Worm (Caenorhabditis elegans) whole organism, mixed stage, embryonic: ENCODE measurements around the gene fbxb-22.

Experiments
- elt-1 ChIP-seq: sonication (generic microtip); optimal IDR thresholded peaks from 2 replicates; lab custom pipeline; 2017; ENCODE audit warnings: missing genetic modification characterization, mild to moderate bottlenecking, missing compliant biosample characterization, antibody characterized with exemption, moderate library complexity, borderline replicate concordance; ENCODE audit not compliant: insufficient read depth
- ham-2 ChIP-seq: fragments of 200-800 bp; sonication (Bioruptor generic); optimal IDR thresholded peaks from 2 replicates; lab custom pipeline; 2018; ENCODE audit warnings: mild to moderate bottlenecking, missing genetic modification characterization, missing compliant biosample characterization
- nhr-12 ChIP-seq: fragments of 150-350 bp; optimal IDR thresholded peaks from 2 replicates; lab custom pipeline; 2014; ENCODE audit warnings: missing biosample characterization, missing genetic modification characterization
- nhr-76 ChIP-seq: sonication (generic microtip); optimal IDR thresholded peaks from 2 replicates; lab custom pipeline; 2017; ENCODE audit warnings: missing biosample characterization, missing genetic modification characterization
- unc-39 ChIP-seq: fragments of 150-350 bp; optimal IDR thresholded peaks from 2 replicates; lab custom pipeline; 2014; ENCODE audit warnings: missing biosample characterization, missing genetic modification characterization
- ztf-11 ChIP-seq: fragments of 150-350 bp; optimal IDR thresholded peaks from 2 replicates; lab custom pipeline; 2014; ENCODE audit warnings: missing biosample characterization, missing genetic modification characterization

DNA sequence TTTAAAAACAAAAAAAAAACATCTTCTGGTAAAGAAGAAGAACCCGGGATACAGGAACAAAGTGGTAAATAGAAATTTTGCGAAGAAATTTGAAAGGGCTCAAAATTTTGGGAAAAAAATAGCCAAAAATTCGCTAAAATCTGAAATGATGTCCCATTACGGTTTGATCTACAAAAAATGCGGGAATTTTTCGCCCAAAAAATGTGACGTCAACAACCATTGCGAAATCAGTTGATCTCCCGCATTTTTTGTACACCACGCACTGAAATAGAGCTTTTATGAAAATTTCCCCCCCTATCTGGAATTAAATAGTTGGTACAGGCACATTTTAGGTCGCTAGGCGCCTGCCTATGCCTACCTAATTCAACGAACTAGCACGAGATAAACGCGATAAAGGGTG, 34.0 kb downstream of the fbxb-22 start:
- TF ChIP-seq unc-39 (tag; lab: Kevin White, UChicago) = no peak
- TF ChIP-seq nhr-12 (tag; lab: Kevin White, UChicago) = no peak
- no peak for TF ChIP-seq nhr-76 (tag; lab: Kevin White, UChicago)
- no peak for TF ChIP-seq elt-1 (tag; lab: Kevin White, UChicago)
- TF ChIP-seq ztf-11 = no peak
- no peak for TF ChIP-seq ham-2 (GFP tag; lab: Kevin White, UChicago)
